Fruit fly (Drosophila melanogaster) whole organism, pupa: ENCODE measurements around the gene CG43083.

Source experiments
- CG10348 ChIP-seq: fragments of 200-800 bp; sonication (Bioruptor generic); IDR thresholded peaks from 2 replicates; pipeline ENCODE4 v1.3.6; 2022; ENCODE audit warnings: missing biosample characterization, missing genetic modification characterization
- CG12605 ChIP-seq: fragments of 200-800 bp; sonication (Bioruptor generic); IDR thresholded peaks from 2 replicates; pipeline ENCODE4 v1.3.6; 2022; ENCODE audit warnings: missing biosample characterization, missing genetic modification characterization
- CG13204 ChIP-seq: fragments of 200-800 bp; sonication (Bioruptor generic); optimal IDR thresholded peaks from 2 replicates; lab custom pipeline; 2018; ENCODE audit warnings: missing biosample characterization, mild to moderate bottlenecking, missing genetic modification characterization, moderate library complexity
- CG14655 ChIP-seq: fragments of 200-800 bp; sonication (Bioruptor generic); optimal IDR thresholded peaks from 3 replicates; lab custom pipeline; 2017; ENCODE audit warnings: mild to moderate bottlenecking, missing biosample characterization, missing genetic modification reagents, missing genetic modification characterization
- CG15710 ChIP-seq: fragments of 200-800 bp; sonication (Bioruptor generic); optimal IDR thresholded peaks from 2 replicates; lab custom pipeline; 2018; ENCODE audit warnings: missing biosample characterization, mild to moderate bottlenecking, missing genetic modification characterization, moderate library complexity
- CG17806 ChIP-seq: fragments of 200-800 bp; sonication (Bioruptor generic); optimal IDR thresholded peaks from 2 replicates; lab custom pipeline; 2018; ENCODE audit warnings: missing biosample characterization, mild to moderate bottlenecking, missing genetic modification characterization, moderate library complexity
- CG32121 ChIP-seq: fragments of 200-800 bp; sonication (Bioruptor generic); IDR thresholded peaks from 2 replicates; pipeline ENCODE4 v1.3.6; 2022; ENCODE audit warnings: missing biosample characterization, missing genetic modification characterization
- CG34367 ChIP-seq: fragments of 200-800 bp; sonication (Bioruptor generic); optimal IDR thresholded peaks from 2 replicates; lab custom pipeline; 2018; ENCODE audit warnings: missing biosample characterization, mild to moderate bottlenecking, missing genetic modification characterization
- CG4496 ChIP-seq: fragments of 200-800 bp; sonication (Bioruptor generic); IDR thresholded peaks from 3 replicates; pipeline ENCODE4 v1.3.6; 2022; ENCODE audit warnings: missing biosample characterization, missing genetic modification characterization
- CG8159 ChIP-seq: fragments of 200-800 bp; sonication (Bioruptor generic); optimal IDR thresholded peaks from 3 replicates; lab custom pipeline; 2018; ENCODE audit warnings: missing biosample characterization, mild to moderate bottlenecking, missing genetic modification characterization, moderate library complexity
- CG8301 ChIP-seq: fragments of 200-800 bp; sonication (Bioruptor generic); optimal IDR thresholded peaks from 2 replicates; lab custom pipeline; 2018; ENCODE audit warnings: missing biosample characterization, mild to moderate bottlenecking, missing genetic modification characterization
- CG9948 ChIP-seq: fragments of 200-800 bp; sonication (Bioruptor generic); optimal IDR thresholded peaks from 2 replicates; lab custom pipeline; 2018; ENCODE audit warnings: missing biosample characterization, mild to moderate bottlenecking, missing genetic modification characterization, moderate library complexity
- D1 ChIP-seq: fragments of 200-800 bp; sonication (Bioruptor generic); optimal IDR thresholded peaks from 2 replicates; lab custom pipeline; 2018; ENCODE audit warnings: missing biosample characterization, mild to moderate bottlenecking, missing genetic modification characterization, moderate library complexity
- EcR ChIP-seq: fragments of 200-800 bp; sonication (Bioruptor generic); optimal IDR thresholded peaks from 3 replicates; lab custom pipeline; 2019; ENCODE audit warnings: missing biosample characterization, missing genetic modification characterization, mild to moderate bottlenecking, moderate library complexity, missing genetic modification reagents
- Ets98B ChIP-seq: fragments of 200-800 bp; sonication (Bioruptor generic); IDR thresholded peaks from 2 replicates; pipeline ENCODE4 v1.3.6; 2022; ENCODE audit warnings: missing biosample characterization, missing genetic modification characterization
- Pif1A ChIP-seq: fragments of 200-800 bp; sonication (Bioruptor generic); optimal IDR thresholded peaks from 3 replicates; lab custom pipeline; 2016; ENCODE audit warnings: missing biosample characterization, missing genetic modification characterization
- Pif1B ChIP-seq: fragments of 200-800 bp; sonication (Bioruptor generic); optimal IDR thresholded peaks from 3 replicates; lab custom pipeline; 2016; ENCODE audit warnings: missing biosample characterization, missing genetic modification characterization
- Snoo ChIP-seq: fragments of 200-800 bp; sonication (Bioruptor generic); optimal IDR thresholded peaks from 3 replicates; lab custom pipeline; 2017; ENCODE audit warnings: missing biosample characterization, mild to moderate bottlenecking, missing genetic modification characterization, inconsistent platforms
- fd96Ca ChIP-seq: fragments of 200-800 bp; sonication (Bioruptor generic); IDR thresholded peaks from 3 replicates; pipeline ENCODE4 v1.3.6; 2022; ENCODE audit warnings: missing biosample characterization, missing genetic modification characterization
- gl ChIP-seq: fragments of 200-800 bp; sonication (Bioruptor generic); optimal IDR thresholded peaks from 2 replicates; lab custom pipeline; 2018; ENCODE audit warnings: missing biosample characterization, mild to moderate bottlenecking, missing genetic modification characterization
- rn ChIP-seq: fragments of 200-800 bp; sonication (Bioruptor generic); IDR thresholded peaks from 2 replicates; pipeline ENCODE4 v1.3.6; 2022; ENCODE audit warnings: missing biosample characterization, missing genetic modification characterization

CG43083 gene

dm6 chr3L:15647712-15648621 is at the start of gene CG43083, which contains the start of gene comm3:
TSS of gene CG43083 (plus strand) at chr3L:15648571.
TSS of gene comm3 (minus strand) at chr3L:15647762.
- no peak for TF ChIP-seq CG32121 (GFP tag; lab: Robert Waterston, UW)
- TF ChIP-seq CG8301 (tag; lab: Kevin White, UChicago): no peak
- TF ChIP-seq CG9948 (tag; lab: Kevin White, UChicago): no peak
- no peak for TF ChIP-seq CG4496 (GFP tag; lab: Robert Waterston, UW)
- no peak for TF ChIP-seq Snoo (tag; lab: Kevin White, UChicago)

- no peak for TF ChIP-seq Ets98B
- no peak for TF ChIP-seq CG10348 (GFP tag; lab: Robert Waterston, UW)
- TF ChIP-seq D1 (tag; lab: Kevin White, UChicago): no peak
- no peak for TF ChIP-seq CG32121 (GFP tag; lab: Robert Waterston, UW)
- no peak for TF ChIP-seq gl
- no peak for TF ChIP-seq CG8159 (tag; lab: Kevin White, UChicago)
- no peak for TF ChIP-seq CG12605 (GFP tag; lab: Robert Waterston, UW)
- no peak for TF ChIP-seq Snoo (tag; lab: Kevin White, UChicago)
- no peak for TF ChIP-seq CG13204 (GFP tag; lab: Kevin White, UChicago)
- no peak for TF ChIP-seq Pif1A
- TF ChIP-seq CG15710 (tag; lab: Kevin White, UChicago): no peak
- TF ChIP-seq fd96Ca (GFP tag; lab: Robert Waterston, UW): no peak
- no peak for TF ChIP-seq CG8301 (tag; lab: Kevin White, UChicago)
- no peak for TF ChIP-seq CG14655 (GFP tag; lab: Kevin White, UChicago)
These were observed 49.2 kb upstream of the CG43083 start for dm6 chr3L:15599190-15599589.

- TF ChIP-seq Ets98B (no peak), CG10348 (GFP tag; lab: Robert Waterston, UW) (no peak), CG4496 (GFP tag; lab: Robert Waterston, UW) (no peak), Pif1B (GFP tag; lab: Kevin White, UChicago) (no peak), rn (GFP tag; lab: Robert Waterston, UW) (no peak), D1 (tag; lab: Kevin White, UChicago) (no peak), EcR (GFP tag; lab: Kevin White, UChicago) (no peak), Snoo (tag; lab: Kevin White, UChicago) (no peak), CG15710 (tag; lab: Kevin White, UChicago) (no peak), CG34367 (tag; lab: Kevin White, UChicago) (no peak), fd96Ca (GFP tag; lab: Robert Waterston, UW) (no peak), CG9948 (tag; lab: Kevin White, UChicago) (no peak), CG8159 (tag; lab: Kevin White, UChicago) (no peak), CG12605 (GFP tag; lab: Robert Waterston, UW) (no peak), gl (no peak), Pif1A (no peak), CG13204 (GFP tag; lab: Kevin White, UChicago) (no peak), CG14655 (GFP tag; lab: Kevin White, UChicago) (no peak)
These were observed 48.3 kb upstream of the CG43083 start for dm6 chr3L:15600051-15600450.

dm6 chr3L:15604979-15605378 is 43.4 kb upstream of the CG43083 start:
- TF ChIP-seq CG8301 (tag; lab: Kevin White, UChicago): no peak
- no peak for TF ChIP-seq Pif1B (GFP tag; lab: Kevin White, UChicago)
- TF ChIP-seq CG13204 (GFP tag; lab: Kevin White, UChicago): no peak
- TF ChIP-seq rn (GFP tag; lab: Robert Waterston, UW): no peak
- no peak for TF ChIP-seq Snoo (tag; lab: Kevin White, UChicago)
- no peak for TF ChIP-seq CG15710 (tag; lab: Kevin White, UChicago)
- TF ChIP-seq CG8159 (tag; lab: Kevin White, UChicago): no peak
- no peak for TF ChIP-seq Pif1A
- no peak for TF ChIP-seq Ets98B
- TF ChIP-seq CG12605 (GFP tag; lab: Robert Waterston, UW): no peak
- TF ChIP-seq CG10348 (GFP tag; lab: Robert Waterston, UW): no peak
- TF ChIP-seq CG17806 (tag; lab: Kevin White, UChicago): no peak
- TF ChIP-seq CG34367 (tag; lab: Kevin White, UChicago): no peak
- TF ChIP-seq D1 (tag; lab: Kevin White, UChicago): no peak

dm6 chr3L:15610109-15610508 is 38.3 kb upstream of the CG43083 start, which contains the start of gene CG7650:
TSS of gene CG7650 (minus strand) at chr3L:15610386.
- no peak for TF ChIP-seq gl
- no peak for TF ChIP-seq EcR (GFP tag; lab: Kevin White, UChicago)
- TF ChIP-seq CG15710 (tag; lab: Kevin White, UChicago): no peak
- TF ChIP-seq CG9948 (tag; lab: Kevin White, UChicago): no peak
- TF ChIP-seq CG8159 (tag; lab: Kevin White, UChicago): no peak
- TF ChIP-seq CG12605 (GFP tag; lab: Robert Waterston, UW): no peak
- no peak for TF ChIP-seq CG4496 (GFP tag; lab: Robert Waterston, UW)
- no peak for TF ChIP-seq D1 (tag; lab: Kevin White, UChicago)
- no peak for TF ChIP-seq Snoo (tag; lab: Kevin White, UChicago)
- no peak for TF ChIP-seq CG17806 (tag; lab: Kevin White, UChicago)
- TF ChIP-seq Ets98B: no peak
- no peak for TF ChIP-seq CG14655 (GFP tag; lab: Kevin White, UChicago)
- no peak for TF ChIP-seq CG13204 (GFP tag; lab: Kevin White, UChicago)
- TF ChIP-seq Pif1B (GFP tag; lab: Kevin White, UChicago): no peak
- no peak for TF ChIP-seq CG34367 (tag; lab: Kevin White, UChicago)
- TF ChIP-seq fd96Ca (GFP tag; lab: Robert Waterston, UW): no peak
- TF ChIP-seq CG32121 (GFP tag; lab: Robert Waterston, UW): no peak
- TF ChIP-seq CG10348 (GFP tag; lab: Robert Waterston, UW): no peak
- no peak for TF ChIP-seq rn (GFP tag; lab: Robert Waterston, UW)
